Worm (Caenorhabditis elegans) whole organism, L2 larva: ENCODE measurements around the gene srd-21.

Experiments
- F13H6.1 ChIP-seq: sonication (generic microtip); optimal IDR thresholded peaks from 2 replicates; lab custom pipeline; 2016; ENCODE audit warnings: missing genetic modification characterization, missing compliant biosample characterization
- R02D3.7 ChIP-seq: fragments of 150-350 bp; optimal IDR thresholded peaks from 2 replicates; lab custom pipeline; 2014; ENCODE audit warnings: missing biosample characterization, missing genetic modification characterization
- ceh-16 ChIP-seq: fragments of 150-350 bp; optimal IDR thresholded peaks from 2 replicates; lab custom pipeline; 2014; ENCODE audit warnings: missing biosample characterization, missing genetic modification characterization
- elt-1 ChIP-seq: fragments of 150-350 bp; optimal IDR thresholded peaks from 2 replicates; lab custom pipeline; 2014; ENCODE audit warnings: missing biosample characterization, missing genetic modification characterization
- elt-3 ChIP-seq: sonication (generic microtip); optimal IDR thresholded peaks from 2 replicates; lab custom pipeline; 2017; ENCODE audit warnings: missing biosample characterization, missing genetic modification characterization
- lin-13 ChIP-seq: fragments of 150-350 bp; optimal IDR thresholded peaks from 2 replicates; lab custom pipeline; 2014; ENCODE audit warnings: missing biosample characterization, missing genetic modification reagents, missing genetic modification characterization
- nhr-10 ChIP-seq: sonication (generic microtip); optimal IDR thresholded peaks from 2 replicates; lab custom pipeline; 2017; ENCODE audit warnings: missing biosample characterization, missing genetic modification characterization
- nhr-11 ChIP-seq: fragments of 150-350 bp; optimal IDR thresholded peaks from 2 replicates; lab custom pipeline; 2014; ENCODE audit warnings: missing biosample characterization, missing genetic modification characterization
- nhr-23 ChIP-seq: fragments of 150-350 bp; optimal IDR thresholded peaks from 2 replicates; lab custom pipeline; 2014; ENCODE audit warnings: missing biosample characterization, missing genetic modification reagents, missing genetic modification characterization
- nhr-237 ChIP-seq: fragments of 150-350 bp; optimal IDR thresholded peaks from 2 replicates; lab custom pipeline; 2014; ENCODE audit warnings: missing biosample characterization, missing genetic modification characterization
- nhr-77 ChIP-seq: fragments of 150-350 bp; optimal IDR thresholded peaks from 2 replicates; lab custom pipeline; 2014; ENCODE audit warnings: missing biosample characterization, missing genetic modification characterization
- ztf-1 ChIP-seq: fragments of 200-800 bp; sonication (Bioruptor generic); conservative IDR thresholded peaks from 2 replicates; pipeline ENCODE4 v1.3.6; 2022; ENCODE audit warnings: missing genetic modification characterization, missing compliant biosample characterization

DNA sequence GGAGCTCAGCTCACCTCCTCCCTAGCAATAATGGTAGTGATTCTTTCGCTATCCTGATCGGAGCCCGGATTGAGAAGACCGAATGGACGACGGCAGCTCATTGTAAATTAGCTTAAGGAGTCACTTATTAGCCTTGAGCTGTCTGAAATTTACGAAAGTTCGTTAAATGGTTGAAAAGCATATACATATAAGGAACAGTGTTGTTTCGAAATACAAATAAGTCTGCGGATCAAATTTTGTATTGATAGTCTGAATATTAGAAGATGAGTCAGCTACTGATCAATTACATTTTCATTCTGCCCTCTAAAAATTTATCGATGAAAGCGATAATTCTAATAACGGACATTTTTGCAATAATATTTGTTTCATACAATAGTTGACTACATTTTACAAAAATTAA lies 36.9 kb downstream of the srd-21 start, which contains the start of gene F14F8.14:
- no peak for TF ChIP-seq ceh-16 (tag; lab: Kevin White, UChicago)
- no peak for TF ChIP-seq elt-1 (tag; lab: Kevin White, UChicago)
- TF ChIP-seq lin-13 (GFP tag; lab: Kevin White, UChicago) = no peak
- no peak for TF ChIP-seq nhr-11 (tag; lab: Kevin White, UChicago)
- no peak for TF ChIP-seq nhr-77 (tag; lab: Kevin White, UChicago)
- no peak for TF ChIP-seq nhr-237
- TF ChIP-seq F13H6.1 (tag; lab: Kevin White, UChicago) = no peak
- TF ChIP-seq R02D3.7 = no peak
- no peak for TF ChIP-seq nhr-23 (tag; lab: Kevin White, UChicago)
- TF ChIP-seq nhr-10 (tag; lab: Kevin White, UChicago) = no peak
- TF ChIP-seq ztf-1 (GFP tag; lab: Robert Waterston, UW) = no peak
- no peak for TF ChIP-seq elt-3 (tag; lab: Kevin White, UChicago)
